Fruit fly (Drosophila melanogaster): ENCODE results near the gene CG14196.

CG14196 gene

DNA sequence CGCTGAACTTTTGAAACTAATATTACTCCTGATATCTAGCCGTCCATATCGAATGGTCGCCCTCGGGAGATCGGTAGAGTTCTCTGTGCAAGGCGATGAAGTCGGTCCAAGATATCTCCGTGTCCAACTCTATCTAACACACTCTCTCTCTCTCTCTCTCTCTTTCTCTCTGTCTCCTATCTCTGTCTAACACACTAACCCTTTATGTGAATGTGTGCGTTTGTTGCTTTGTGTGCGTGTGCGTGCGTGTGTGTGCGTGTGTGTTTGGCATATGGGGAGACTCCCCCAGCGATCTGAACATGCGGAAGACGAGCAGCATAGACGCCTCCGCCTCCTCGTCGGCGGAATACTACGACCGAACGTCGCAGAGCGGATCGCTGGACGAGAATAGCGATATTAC, 22.8 kb upstream of the CG14196 start:
- TF ChIP-seq dl (GFP tag; optimal IDR thresholded peaks at IDR 0.05; ENCODE audit: insufficient read depth in 1 of 2, partially characterized antibody in 2 of 2) = no peak
- TF ChIP-seq dmrt93B (GFP tag; optimal IDR thresholded peaks at IDR 0.05) = no peak
- TF ChIP-seq usp (GFP tag; optimal IDR thresholded peaks at IDR 0.05) = no peak
- no peak for TF ChIP-seq Hnf4 (GFP tag; optimal IDR thresholded peaks at IDR 0.05)
- TF ChIP-seq brk (GFP tag; optimal IDR thresholded peaks at IDR 0.05) = no peak
- TF ChIP-seq h (GFP tag; optimal IDR thresholded peaks at IDR 0.05) = no peak
- TF ChIP-seq Hr78 (GFP tag; optimal IDR thresholded peaks at IDR 0.05) = no peak
- no peak for TF ChIP-seq Hr83 (GFP tag; optimal IDR thresholded peaks at IDR 0.05; ENCODE audit: poor library complexity, severe bottlenecking)
- no peak for TF ChIP-seq rgr (GFP tag; optimal IDR thresholded peaks at IDR 0.05)
- no peak for TF ChIP-seq sage (GFP tag; optimal IDR thresholded peaks at IDR 0.05)
- TF ChIP-seq Sp1 (GFP tag; optimal IDR thresholded peaks at IDR 0.05) = no peak

dm6 chrX:19262553-19262952, 20.9 kb upstream of the CG14196 start:
- TF ChIP-seq rgr (GFP tag; optimal IDR thresholded peaks at IDR 0.05) (no peak), HLH106 (tag; optimal IDR thresholded peaks at IDR 0.05) (peak; percentile 14)

dm6 chrX:19261528-19262102, 20.0 kb upstream of the CG14196 start, which contains the start of gene Vav:
Gene Vav, plus strand, starts transcription at chrX:19261820.
- no peak for TF ChIP-seq brk (GFP tag; optimal IDR thresholded peaks at IDR 0.05)
- no peak for TF ChIP-seq pan (optimal IDR thresholded peaks at IDR 0.05)
- no peak for TF ChIP-seq tai (GFP tag; optimal IDR thresholded peaks at IDR 0.05)
- no peak for TF ChIP-seq Rel (GFP tag; optimal IDR thresholded peaks at IDR 0.05)
- TF ChIP-seq Rel (tag; optimal IDR thresholded peaks at IDR 0.05) = no peak
- no peak for TF ChIP-seq N (GFP tag; optimal IDR thresholded peaks at IDR 0.05)
- TF ChIP-seq CG9705 (GFP tag; optimal IDR thresholded peaks at IDR 0.05) = no peak
- no peak for TF ChIP-seq jim (GFP tag; optimal IDR thresholded peaks at IDR 0.05)
- TF ChIP-seq foxo (GFP tag; optimal IDR thresholded peaks at IDR 0.05) = no peak
- no peak for TF ChIP-seq Mio (GFP tag; optimal IDR thresholded peaks at IDR 0.05)
- no peak for TF ChIP-seq woc (GFP tag; optimal IDR thresholded peaks at IDR 0.05)
- no peak for TF ChIP-seq dsf (GFP tag; optimal IDR thresholded peaks at IDR 0.05; ENCODE audit: borderline replicate concordance)
- no peak for TF ChIP-seq fru (GFP tag; optimal IDR thresholded peaks at IDR 0.05)
- TF ChIP-seq Hnf4 (GFP tag; optimal IDR thresholded peaks at IDR 0.05) = no peak
- no peak for TF ChIP-seq CG32264 (GFP tag; optimal IDR thresholded peaks at IDR 0.05)
- TF ChIP-seq Dfd (GFP tag; optimal IDR thresholded peaks at IDR 0.05) = no peak
- no peak for TF ChIP-seq Dif (GFP tag; optimal IDR thresholded peaks at IDR 0.05; ENCODE audit: partially characterized antibody)

- TF ChIP-seq usp (GFP tag; optimal IDR thresholded peaks at IDR 0.05) (no peak), dmrt93B (GFP tag; optimal IDR thresholded peaks at IDR 0.05) (no peak), brk (GFP tag; optimal IDR thresholded peaks at IDR 0.05) (no peak), Jra (GFP tag; optimal IDR thresholded peaks at IDR 0.05) (no peak), jim (GFP tag; optimal IDR thresholded peaks at IDR 0.05) (no peak), woc (GFP tag; optimal IDR thresholded peaks at IDR 0.05) (no peak), fru (GFP tag; optimal IDR thresholded peaks at IDR 0.05) (no peak)
Observed at dm6 chrX:19261071-19261470, 19.4 kb upstream of the CG14196 start, which contains the start of gene rictor. Gene rictor, minus strand, starts transcription at chrX:19261240.

- no peak for TF ChIP-seq Dfd (GFP tag; optimal IDR thresholded peaks at IDR 0.05)
- TF ChIP-seq dmrt93B (GFP tag; optimal IDR thresholded peaks at IDR 0.05) = no peak
- TF ChIP-seq CG9705 (GFP tag; optimal IDR thresholded peaks at IDR 0.05) = no peak
- TF ChIP-seq Rel (GFP tag; optimal IDR thresholded peaks at IDR 0.05) = no peak
- TF ChIP-seq Rel (tag; optimal IDR thresholded peaks at IDR 0.05) = no peak
- no peak for TF ChIP-seq CG32264 (GFP tag; optimal IDR thresholded peaks at IDR 0.05)
- no peak for TF ChIP-seq Hr83 (GFP tag; optimal IDR thresholded peaks at IDR 0.05; ENCODE audit: poor library complexity, severe bottlenecking)
- no peak for TF ChIP-seq N (GFP tag; optimal IDR thresholded peaks at IDR 0.05)
- no peak for TF ChIP-seq foxo (GFP tag; optimal IDR thresholded peaks at IDR 0.05)
- no peak for TF ChIP-seq pan (optimal IDR thresholded peaks at IDR 0.05)
- no peak for TF ChIP-seq Hnf4 (GFP tag; optimal IDR thresholded peaks at IDR 0.05)
- TF ChIP-seq Mio (GFP tag; optimal IDR thresholded peaks at IDR 0.05) = no peak
- TF ChIP-seq Hr78 (GFP tag; optimal IDR thresholded peaks at IDR 0.05) = no peak
- no peak for TF ChIP-seq jim (GFP tag; optimal IDR thresholded peaks at IDR 0.05)
- no peak for TF ChIP-seq Myc (optimal IDR thresholded peaks at IDR 0.05)
- TF ChIP-seq OdsH (GFP tag; optimal IDR thresholded peaks at IDR 0.05) = no peak
- TF ChIP-seq fru (GFP tag; optimal IDR thresholded peaks at IDR 0.05) = no peak
- TF ChIP-seq tai (GFP tag; optimal IDR thresholded peaks at IDR 0.05) = no peak
Observed at dm6 chrX:19260696-19260989, 19.0 kb upstream of the CG14196 start.

Data from whole organism, wandering third instar larva.